Fruit fly (Drosophila melanogaster) whole organism, prepupa: ENCODE data around the gene CG9777.

Experiments used
- CG11762 ChIP-seq: fragments of 200-800 bp; sonication (Bioruptor generic); optimal IDR thresholded peaks from 3 replicates; lab custom pipeline; 2016; ENCODE audit warnings: missing biosample characterization, missing genetic modification characterization; ENCODE audit not compliant: insufficient read depth
- CG9139 ChIP-seq: fragments of 200-800 bp; sonication (Bioruptor generic); optimal IDR thresholded peaks from 3 replicates; lab custom pipeline; 2017; ENCODE audit warnings: missing biosample characterization, mild to moderate bottlenecking, missing genetic modification characterization
- Ets21C ChIP-seq: fragments of 200-800 bp; sonication (Bioruptor generic); optimal IDR thresholded peaks from 3 replicates; lab custom pipeline; 2016; ENCODE audit warnings: missing biosample characterization, missing genetic modification characterization
- Hr38 ChIP-seq: sonication (Bioruptor generic); optimal IDR thresholded peaks from 2 replicates; lab custom pipeline; 2016; ENCODE audit warnings: missing biosample characterization, missing genetic modification characterization
- Lpt ChIP-seq: fragments of 200-800 bp; sonication (Bioruptor generic); optimal IDR thresholded peaks from 3 replicates; lab custom pipeline; 2016; ENCODE audit warnings: missing biosample characterization, missing genetic modification characterization

- TF ChIP-seq CG9139 (GFP tag; lab: Kevin White, UChicago): peak; percentile 21
- TF ChIP-seq Hr38: no peak
- no peak for TF ChIP-seq CG11762 (GFP tag; lab: Kevin White, UChicago)
- no peak for TF ChIP-seq Ets21C (GFP tag; lab: Kevin White, UChicago)
- TF ChIP-seq Lpt (GFP tag; lab: Kevin White, UChicago): no peak
Measured at dm6 chrX:16647737-16648434, 15.9 kb upstream of the CG9777 start.
